Worm (Caenorhabditis elegans) whole organism, late embryonic: Measurements from ENCODE around the gene pcca-1.

ENCODE experiments used
- ama-1 ChIP-seq: fragments of 150-350 bp; optimal IDR thresholded peaks from 2 replicates; lab custom pipeline; 2014
- ceh-24 ChIP-seq: sonication (generic microtip); optimal IDR thresholded peaks from 2 replicates; lab custom pipeline; 2016; ENCODE audit warnings: mild to moderate bottlenecking, missing genetic modification characterization, missing compliant biosample characterization
- ceh-34 ChIP-seq: sonication (generic microtip); optimal IDR thresholded peaks from 2 replicates; lab custom pipeline; 2016; ENCODE audit warnings: mild to moderate bottlenecking, missing genetic modification characterization, missing compliant biosample characterization
- dve-1 ChIP-seq: sonication (generic microtip); optimal IDR thresholded peaks from 2 replicates; lab custom pipeline; 2017; ENCODE audit warnings: antibody characterized with exemption, mild to moderate bottlenecking, missing genetic modification characterization, missing compliant biosample characterization
- elt-2 ChIP-seq: sonication (generic microtip); optimal IDR thresholded peaks from 2 replicates; lab custom pipeline; 2016; ENCODE audit warnings: missing genetic modification reagents, missing genetic modification characterization, missing compliant biosample characterization
- eyg-1 ChIP-seq: sonication (generic microtip); optimal IDR thresholded peaks from 2 replicates; lab custom pipeline; 2016; ENCODE audit warnings: missing genotype, missing genetic modification characterization, missing compliant biosample characterization
- fkh-10 ChIP-seq: fragments of 150-350 bp; optimal IDR thresholded peaks from 2 replicates; lab custom pipeline; 2014; ENCODE audit warnings: missing biosample characterization, missing genetic modification reagents, missing genetic modification characterization
- gmeb-2 ChIP-seq: sonication (generic microtip); optimal IDR thresholded peaks from 2 replicates; lab custom pipeline; 2016; ENCODE audit warnings: missing genetic modification characterization, inconsistent platforms, missing compliant biosample characterization
- pqm-1 ChIP-seq: sonication (generic microtip); optimal IDR thresholded peaks from 2 replicates; lab custom pipeline; 2016; ENCODE audit warnings: missing genetic modification characterization, missing compliant biosample characterization
- syd-9 ChIP-seq: sonication (generic microtip); optimal IDR thresholded peaks from 2 replicates; lab custom pipeline; 2016; ENCODE audit warnings: mild to moderate bottlenecking, missing genetic modification characterization, moderate library complexity, missing compliant biosample characterization
- ttx-3 ChIP-seq: sonication (generic microtip); optimal IDR thresholded peaks from 2 replicates; lab custom pipeline; 2016; ENCODE audit warnings: missing genetic modification reagents, missing genetic modification characterization, missing compliant biosample characterization
- unc-55 ChIP-seq: sonication (generic microtip); optimal IDR thresholded peaks from 2 replicates; lab custom pipeline; 2017; ENCODE audit warnings: missing biosample characterization, missing genetic modification reagents, missing genetic modification characterization
- unc-86 ChIP-seq: sonication (generic microtip); optimal IDR thresholded peaks from 2 replicates; lab custom pipeline; 2016; ENCODE audit warnings: missing genetic modification characterization, missing compliant biosample characterization
- ztf-16 ChIP-seq: sonication (generic microtip); optimal IDR thresholded peaks from 2 replicates; lab custom pipeline; 2017; ENCODE audit warnings: missing genetic modification characterization, missing compliant biosample characterization

DNA sequence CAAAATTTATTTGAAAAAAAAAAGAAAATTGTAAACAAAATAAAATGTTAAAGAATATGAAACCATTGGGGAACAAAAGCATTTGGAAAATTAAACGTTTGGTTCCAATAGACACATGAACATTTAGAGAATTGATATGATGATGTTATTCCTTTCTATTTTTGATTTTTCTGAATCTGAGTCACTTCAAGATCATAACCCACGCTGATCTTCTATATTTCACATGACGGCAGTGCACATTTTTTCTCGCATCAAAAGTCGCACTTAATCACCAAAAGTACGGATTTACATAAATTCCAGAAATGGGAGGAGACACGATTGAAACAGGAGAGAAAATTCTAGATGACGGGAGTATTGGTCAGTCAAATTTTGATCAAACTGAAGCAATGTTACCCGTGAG is 11.9 kb upstream of the pcca-1 start, which contains the start of gene F27D9.2:
- TF ChIP-seq unc-55 (GFP tag; lab: Kevin White, UChicago), result no peak
- no peak for TF ChIP-seq unc-86 (tag; lab: Kevin White, UChicago)
- no peak for TF ChIP-seq elt-2 (tag; lab: Kevin White, UChicago)
- no peak for TF ChIP-seq ztf-16 (tag; lab: Kevin White, UChicago)
- TF ChIP-seq dve-1 (tag; lab: Kevin White, UChicago), result no peak
- no peak for TF ChIP-seq gmeb-2 (tag; lab: Kevin White, UChicago)
- TF ChIP-seq ama-1 (lab: Kevin White, UChicago), result no peak
- TF ChIP-seq eyg-1 (tag; lab: Kevin White, UChicago), result no peak
- no peak for TF ChIP-seq pqm-1 (tag; lab: Kevin White, UChicago)
- TF ChIP-seq ceh-34, result no peak
- no peak for TF ChIP-seq fkh-10 (GFP tag; lab: Kevin White, UChicago)
- no peak for TF ChIP-seq ceh-24 (tag; lab: Kevin White, UChicago)
- no peak for TF ChIP-seq syd-9
- TF ChIP-seq ttx-3 (tag; lab: Kevin White, UChicago), result no peak
